Worm (Caenorhabditis elegans): ENCODE data around the gene nhr-125.
"Not testable (repeated sequence)": the region's sequence is repeated elsewhere in the genome, so short reads cannot be mapped to it uniquely, and the experiment has no call there.

DNA sequence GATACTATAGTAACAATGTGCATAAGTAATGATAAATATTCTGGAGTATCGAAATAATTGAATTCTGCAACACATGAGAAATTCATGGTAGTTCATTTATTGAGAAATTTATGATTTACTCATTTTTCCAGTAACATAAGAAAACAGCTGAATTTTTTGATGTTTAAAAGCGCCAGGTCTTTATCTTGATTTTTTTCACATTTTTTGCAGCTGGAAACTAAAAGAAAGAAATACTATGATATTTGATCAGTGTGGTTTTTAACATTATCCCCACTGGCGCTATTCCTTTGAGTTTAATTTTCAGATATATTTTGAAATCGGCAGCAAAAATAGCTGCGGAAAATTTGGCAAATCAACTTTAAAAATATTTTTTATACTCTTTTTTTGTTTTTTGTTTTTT, 31.9 kb downstream of the nhr-125 start, which contains the start of gene srh-194:
- not testable (repeated sequence) for TF ChIP-seq cog-1 (tag; optimal IDR thresholded peaks at IDR 0.05); tab-1 (GFP tag; IDR thresholded peaks at IDR 0.05); klf-2 (GFP tag; conservative IDR thresholded peaks at IDR 0.05); flt-1 (GFP tag; IDR thresholded peaks at IDR 0.05); T22C8.4 (GFP tag; IDR thresholded peaks at IDR 0.05); ref-1 (GFP tag; conservative IDR thresholded peaks at IDR 0.05); ztf-23 (GFP tag; IDR thresholded peaks at IDR 0.05); med-1 (GFP tag; optimal IDR thresholded peaks at IDR 0.05; ENCODE audit: insufficient read depth); ztf-29 (GFP tag; IDR thresholded peaks at IDR 0.05)

All from whole organism, midembryonic.